Worm (Caenorhabditis elegans) whole organism, late embryonic: ENCODE results near the gene srlf-9.

Experiments used
- Y22D7AL.16 ChIP-seq: sonication (generic microtip); optimal IDR thresholded peaks from 2 replicates; lab custom pipeline; 2016; ENCODE audit warnings: missing genetic modification characterization, missing compliant biosample characterization
- ceh-48 ChIP-seq: sonication (generic microtip); optimal IDR thresholded peaks from 2 replicates; lab custom pipeline; 2016; ENCODE audit warnings: missing genetic modification characterization, inconsistent platforms, missing compliant biosample characterization
- dve-1 ChIP-seq: sonication (generic microtip); optimal IDR thresholded peaks from 2 replicates; lab custom pipeline; 2017; ENCODE audit warnings: antibody characterized with exemption, mild to moderate bottlenecking, missing genetic modification characterization, missing compliant biosample characterization
- pqm-1 ChIP-seq: sonication (generic microtip); optimal IDR thresholded peaks from 2 replicates; lab custom pipeline; 2016; ENCODE audit warnings: missing genetic modification characterization, missing compliant biosample characterization
- sox-2 ChIP-seq: fragments of 200-800 bp; sonication (Bioruptor generic); IDR thresholded peaks from 2 replicates; pipeline ENCODE4 v1.3.6; 2022; ENCODE audit warnings: missing genetic modification reagents, missing genetic modification characterization, missing compliant biosample characterization

DNA sequence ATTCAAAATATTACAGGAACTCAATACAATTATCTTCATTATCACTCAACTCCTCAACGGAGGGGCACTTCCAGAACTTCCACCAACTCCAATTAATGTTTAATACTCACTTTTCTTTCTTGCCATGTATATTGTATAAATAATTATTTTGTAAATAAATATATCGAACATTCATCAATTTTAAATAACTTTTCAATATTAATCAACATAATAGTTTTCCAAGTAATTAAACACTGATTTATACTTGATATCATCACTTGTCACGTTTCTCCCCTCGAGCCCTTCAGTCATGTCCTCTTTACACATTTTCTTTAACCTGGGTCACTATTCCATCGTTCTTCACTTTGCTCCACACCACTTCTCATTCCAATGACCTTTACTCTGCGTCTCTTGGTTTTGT, 1.4 kb upstream of the srlf-9 start, which contains the start of gene mig-18:
- TF ChIP-seq ceh-48 (tag; lab: Kevin White, UChicago) (no peak), dve-1 (tag; lab: Kevin White, UChicago) (no peak), pqm-1 (tag; lab: Kevin White, UChicago) (no peak), sox-2 (GFP tag; lab: Robert Waterston, UW) (no peak), Y22D7AL.16 (no peak)
